Worm (Caenorhabditis elegans): Measurements from ENCODE around the gene F33A8.7.

DNA sequence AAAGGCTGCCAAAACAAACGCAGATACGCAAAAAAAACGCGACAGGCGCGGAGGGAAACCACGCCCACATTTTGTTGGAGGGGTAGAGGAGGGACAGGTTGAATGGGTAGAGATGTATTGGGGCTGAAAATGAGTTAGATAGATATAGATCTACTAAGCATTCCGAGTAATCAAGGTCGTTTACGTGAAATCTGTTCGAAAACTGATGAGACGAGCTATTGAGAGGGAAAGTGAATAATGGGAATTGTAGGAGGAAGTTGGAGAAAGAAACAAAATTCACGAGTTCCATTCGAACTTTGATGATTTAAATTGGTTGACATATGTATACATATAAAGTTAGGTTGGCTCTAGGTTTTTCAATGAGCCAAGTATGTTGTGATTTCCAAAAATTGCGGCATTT is 8.6 kb downstream of the F33A8.7 start:
- TF ChIP-seq blmp-1 (tag; optimal IDR thresholded peaks at IDR 0.05) (no peak), nhr-28 (tag; optimal IDR thresholded peaks at IDR 0.05) (no peak), snpc-4 (tag; optimal IDR thresholded peaks at IDR 0.05) (no peak), mep-1 (tag; optimal IDR thresholded peaks at IDR 0.05) (no peak), cnd-1 (tag; optimal IDR thresholded peaks at IDR 0.05) (no peak), unc-39 (tag; optimal IDR thresholded peaks at IDR 0.05) (no peak)
